Fruit fly (Drosophila melanogaster) whole organism, prepupa: ENCODE measurements around the gene Coq2.

Experiments
- Blimp-1 ChIP-seq: fragments of 200-800 bp; sonication (Bioruptor generic); optimal IDR thresholded peaks from 3 replicates; lab custom pipeline; 2017; ENCODE audit warnings: missing biosample characterization, missing genetic modification characterization, mild to moderate bottlenecking, moderate library complexity, missing genetic modification reagents
- CG34406 ChIP-seq: fragments of 200-800 bp; sonication (Bioruptor generic); optimal IDR thresholded peaks from 3 replicates; lab custom pipeline; 2016; ENCODE audit warnings: missing biosample characterization, missing genetic modification characterization
- CG4318 ChIP-seq: fragments of 200-800 bp; sonication (Bioruptor generic); optimal IDR thresholded peaks from 3 replicates; lab custom pipeline; 2017; ENCODE audit warnings: missing biosample characterization, mild to moderate bottlenecking, missing genetic modification characterization
- CG6276 ChIP-seq: fragments of 200-800 bp; sonication (Bioruptor generic); optimal IDR thresholded peaks from 2 replicates; lab custom pipeline; 2017; ENCODE audit warnings: missing biosample characterization, mild to moderate bottlenecking, missing genetic modification characterization
- CG8319 ChIP-seq: fragments of 200-800 bp; sonication (Bioruptor generic); optimal IDR thresholded peaks from 3 replicates; lab custom pipeline; 2016; ENCODE audit warnings: missing biosample characterization, missing genetic modification characterization
- Eip78C ChIP-seq: fragments of 200-800 bp; sonication (Bioruptor generic); peaks from one replicate; lab custom pipeline; 2016; ENCODE audit warnings: missing biosample characterization, missing genetic modification characterization
- Ets96B ChIP-seq: fragments of 200-800 bp; optimal IDR thresholded peaks from 2 replicates; lab custom pipeline; 2019; ENCODE audit warnings: missing biosample characterization, mild to moderate bottlenecking, missing genetic modification characterization, moderate library complexity
- Hr39 ChIP-seq: fragments of 200-800 bp; sonication (Bioruptor generic); optimal IDR thresholded peaks from 2 replicates; lab custom pipeline; 2016; ENCODE audit warnings: missing biosample characterization, missing genetic modification characterization
- Hr4 ChIP-seq: fragments of 200-800 bp; sonication (Bioruptor generic); optimal IDR thresholded peaks from 3 replicates; lab custom pipeline; 2016; ENCODE audit warnings: missing biosample characterization, missing genetic modification characterization
- Lpt ChIP-seq: fragments of 200-800 bp; sonication (Bioruptor generic); optimal IDR thresholded peaks from 3 replicates; lab custom pipeline; 2016; ENCODE audit warnings: missing biosample characterization, missing genetic modification characterization
- OdsH ChIP-seq: fragments of 200-800 bp; sonication (Bioruptor generic); optimal IDR thresholded peaks from 3 replicates; lab custom pipeline; 2016; ENCODE audit warnings: missing biosample characterization, missing genetic modification characterization
- Sox14 ChIP-seq: fragments of 200-800 bp; sonication (Bioruptor generic); optimal IDR thresholded peaks from 3 replicates; lab custom pipeline; 2016; ENCODE audit warnings: missing biosample characterization, missing genetic modification characterization
- fkh ChIP-seq: fragments of 200-800 bp; sonication (Bioruptor generic); optimal IDR thresholded peaks from 3 replicates; lab custom pipeline; 2017; ENCODE audit warnings: missing biosample characterization, mild to moderate bottlenecking, missing genetic modification characterization, moderate library complexity
- svp ChIP-seq: fragments of 200-800 bp; sonication (Bioruptor generic); peaks from one replicate; lab custom pipeline; 2016; ENCODE audit warnings: missing biosample characterization, missing genetic modification characterization

DNA sequence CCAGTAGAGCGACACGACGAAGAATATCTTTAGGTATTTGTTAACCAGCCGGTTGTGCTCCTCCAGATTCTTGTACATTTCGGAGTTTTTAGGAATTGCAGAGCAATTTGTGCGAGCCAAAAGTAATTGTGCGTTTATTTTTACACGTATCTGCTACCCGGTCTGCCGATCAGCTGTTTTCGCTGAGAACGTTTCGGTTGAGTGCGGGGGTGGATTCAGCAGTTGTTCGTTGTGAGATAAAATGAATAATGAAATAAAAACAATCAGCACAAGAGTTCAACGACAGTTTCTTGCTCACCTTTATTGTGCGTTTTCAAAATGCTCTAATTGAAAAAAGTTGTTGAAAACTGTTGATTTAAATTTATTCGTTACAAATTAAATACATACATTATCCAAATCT, 12.5 kb downstream of the Coq2 start, which contains the start of gene nac:
- no peak for TF ChIP-seq Eip78C (GFP tag; lab: Kevin White, UChicago)
- no peak for TF ChIP-seq Sox14 (GFP tag; lab: Kevin White, UChicago)
- TF ChIP-seq CG4318 (GFP tag; lab: Kevin White, UChicago): no peak
- no peak for TF ChIP-seq Hr39 (GFP tag; lab: Kevin White, UChicago)
- TF ChIP-seq svp (GFP tag; lab: Kevin White, UChicago): no peak
- TF ChIP-seq CG8319 (GFP tag; lab: Kevin White, UChicago): no peak
- no peak for TF ChIP-seq CG6276 (GFP tag; lab: Kevin White, UChicago)
- no peak for TF ChIP-seq OdsH (GFP tag; lab: Kevin White, UChicago)
- TF ChIP-seq CG34406 (GFP tag; lab: Kevin White, UChicago): no peak
- no peak for TF ChIP-seq Lpt (GFP tag; lab: Kevin White, UChicago)
- no peak for TF ChIP-seq Ets96B (tag; lab: Kevin White, UChicago)
- no peak for TF ChIP-seq Blimp-1
- TF ChIP-seq Hr4 (GFP tag; lab: Kevin White, UChicago): no peak
- TF ChIP-seq fkh (GFP tag; lab: Kevin White, UChicago): no peak
